Worm (Caenorhabditis elegans) whole organism, early embryonic: ENCODE results near the gene srw-17.

Source experiments
- B0310.2 ChIP-seq: sonication (generic microtip); optimal IDR thresholded peaks from 2 replicates; lab custom pipeline; 2016; ENCODE audit warnings: mild to moderate bottlenecking, missing genetic modification characterization, missing compliant biosample characterization
- F13C5.2 ChIP-seq: sonication (generic microtip); optimal IDR thresholded peaks from 2 replicates; lab custom pipeline; 2017; ENCODE audit warnings: mild to moderate bottlenecking, missing genetic modification characterization, inconsistent platforms, missing compliant biosample characterization
- aly-1 ChIP-seq: sonication (generic microtip); optimal IDR thresholded peaks from 2 replicates; lab custom pipeline; 2016; ENCODE audit warnings: missing genetic modification characterization, missing compliant biosample characterization
- ama-1 ChIP-seq: fragments of 150-350 bp; optimal IDR thresholded peaks from 2 replicates; lab custom pipeline; 2014
- ceh-13 ChIP-seq: fragments of 200-800 bp; sonication (Bioruptor generic); optimal IDR thresholded peaks from 2 replicates; lab custom pipeline; 2018; ENCODE audit warnings: mild to moderate bottlenecking, missing genetic modification characterization, missing compliant biosample characterization
- ceh-36 ChIP-seq: sonication (generic microtip); optimal IDR thresholded peaks from 2 replicates; lab custom pipeline; 2016; ENCODE audit warnings: missing genetic modification characterization, inconsistent platforms, missing compliant biosample characterization
- ets-7 ChIP-seq: sonication (generic microtip); optimal IDR thresholded peaks from 2 replicates; lab custom pipeline; 2016; ENCODE audit warnings: missing genotype, missing genetic modification characterization, missing compliant biosample characterization
- flt-1 ChIP-seq: fragments of 200-800 bp; sonication (Bioruptor generic); IDR thresholded peaks from 2 replicates; pipeline ENCODE4 v1.3.6; 2022; ENCODE audit warnings: missing genetic modification characterization, missing compliant biosample characterization
- hmbx-1 ChIP-seq: sonication (generic microtip); optimal IDR thresholded peaks from 2 replicates; lab custom pipeline; 2016; ENCODE audit warnings: mild to moderate bottlenecking, missing genetic modification characterization, missing compliant biosample characterization
- hmg-4 ChIP-seq: fragments of 200-800 bp; sonication (Bioruptor generic); optimal IDR thresholded peaks from 2 replicates; lab custom pipeline; 2018; ENCODE audit warnings: mild to moderate bottlenecking, missing genetic modification characterization, missing compliant biosample characterization
- hnd-1 ChIP-seq: sonication (generic microtip); optimal IDR thresholded peaks from 2 replicates; lab custom pipeline; 2016; ENCODE audit warnings: missing genetic modification characterization, missing compliant biosample characterization
- pes-1 ChIP-seq: fragments of 200-800 bp; sonication (Bioruptor generic); IDR thresholded peaks from 2 replicates; pipeline ENCODE4 v1.3.6; 2022; ENCODE audit warnings: missing genetic modification reagents, missing genetic modification characterization, missing compliant biosample characterization
- scrt-1 ChIP-seq: fragments of 200-800 bp; sonication (Bioruptor generic); IDR thresholded peaks from 2 replicates; pipeline ENCODE4 v1.3.6; 2022; ENCODE audit warnings: missing genetic modification characterization, missing compliant biosample characterization
- sea-1 ChIP-seq: fragments of 200-800 bp; sonication (Bioruptor generic); conservative IDR thresholded peaks from 2 replicates; pipeline ENCODE4 v1.3.6; 2022; ENCODE audit warnings: missing genetic modification characterization, missing compliant biosample characterization
- tbx-11 ChIP-seq: fragments of 200-800 bp; sonication (Bioruptor generic); IDR thresholded peaks from 2 replicates; pipeline ENCODE4 v1.3.6; 2022; ENCODE audit warnings: missing genetic modification characterization, missing compliant biosample characterization
- tbx-37 ChIP-seq: fragments of 200-800 bp; sonication (Bioruptor generic); conservative IDR thresholded peaks from 2 replicates; pipeline ENCODE4 v1.3.6; 2022; ENCODE audit warnings: missing genetic modification reagents, missing genetic modification characterization, missing compliant biosample characterization
- tra-4 ChIP-seq: sonication (generic microtip); optimal IDR thresholded peaks from 2 replicates; lab custom pipeline; 2017; ENCODE audit warnings: missing genetic modification characterization, missing compliant biosample characterization

srw-17 gene

DNA sequence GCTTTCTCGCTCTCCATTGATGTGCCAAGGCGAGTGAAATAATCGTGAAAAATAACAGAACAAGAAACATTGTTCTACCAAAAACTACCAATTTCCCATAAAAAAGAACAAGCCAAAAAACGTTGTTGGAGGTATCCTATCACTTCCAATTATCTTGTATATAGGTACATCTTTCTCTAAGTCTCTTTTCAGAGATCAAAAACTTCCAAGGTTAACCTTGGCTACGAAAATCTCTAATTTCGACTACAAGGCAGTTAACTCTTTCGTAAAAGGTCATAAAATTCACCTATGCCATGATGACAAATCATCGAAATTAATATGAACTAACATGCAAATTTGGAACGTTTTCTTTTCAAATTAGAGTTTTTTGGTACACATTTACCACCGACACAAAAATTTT lies 11.0 kb upstream of the srw-17 start, which contains the start of gene cyp-34A1:
cyp-34A1 (minus strand) TSS at position 101 of the 400 bp plus-strand sequence.
- TF ChIP-seq ets-7 (tag; lab: Kevin White, UChicago): no peak
- TF ChIP-seq F13C5.2 (tag; lab: Kevin White, UChicago): no peak
- no peak for TF ChIP-seq scrt-1 (GFP tag; lab: Robert Waterston, UW)
- no peak for TF ChIP-seq tbx-11
- TF ChIP-seq sea-1 (GFP tag; lab: Robert Waterston, UW): no peak
- no peak for TF ChIP-seq tbx-37 (GFP tag; lab: Robert Waterston, UW)
- TF ChIP-seq tra-4: no peak
- TF ChIP-seq ceh-13 (GFP tag; lab: Kevin White, UChicago): no peak
- no peak for TF ChIP-seq pes-1
- TF ChIP-seq flt-1: no peak

DNA sequence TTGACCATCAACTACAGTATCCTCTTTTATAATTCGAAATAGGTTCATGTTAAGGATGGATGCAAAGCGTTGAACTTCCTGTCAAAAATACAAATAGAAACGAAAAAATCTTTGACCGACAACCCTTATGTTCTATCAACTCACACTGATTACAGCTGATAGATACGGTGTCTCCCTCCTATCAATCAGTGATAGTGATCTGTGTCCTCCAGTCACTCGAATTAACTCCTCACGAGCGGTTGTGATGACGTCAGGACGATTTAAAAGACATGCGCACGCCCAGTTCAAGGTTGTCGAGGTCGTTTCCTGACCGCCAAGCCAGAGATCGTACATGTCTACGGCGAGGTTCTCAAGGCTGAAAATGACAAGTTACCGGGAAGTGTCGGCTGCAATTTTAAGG lies 9.2 kb upstream of the srw-17 start:
- TF ChIP-seq tra-4: no peak

DNA sequence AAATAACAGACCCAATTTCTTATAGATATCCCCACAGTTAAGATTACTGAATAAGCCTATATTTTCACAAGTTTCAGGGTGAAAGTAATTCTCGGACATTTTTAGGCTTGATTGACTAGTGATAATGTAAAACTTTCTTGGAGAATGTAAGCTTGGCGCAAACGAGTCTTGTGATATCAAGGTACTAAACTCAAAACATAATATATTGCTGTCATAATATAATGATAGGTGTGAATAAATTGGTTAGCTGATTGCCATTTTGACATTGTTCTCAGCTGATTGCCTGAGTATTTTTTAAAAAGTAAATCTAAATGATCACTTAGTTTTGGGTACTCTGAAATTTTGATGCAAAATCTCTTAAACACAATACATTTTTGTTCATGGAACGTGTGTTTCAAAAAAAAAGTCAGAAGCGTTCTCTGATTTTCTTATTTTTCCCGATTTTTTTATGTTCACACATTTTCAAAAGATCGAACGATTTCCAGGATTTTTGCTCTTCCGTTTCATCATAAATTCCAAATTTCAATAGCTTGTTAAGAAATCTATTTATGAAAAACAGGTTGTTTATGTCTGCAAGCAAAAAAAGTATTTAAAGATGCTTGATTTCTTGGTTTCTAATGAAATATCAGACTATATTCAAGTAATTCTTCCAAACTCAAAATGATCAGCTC lies 4.6 kb upstream of the srw-17 start, which contains the start of the genes srw-19 and srx-51:
srw-19 (minus strand) TSS at position 101 of the 671 bp plus-strand sequence.
srx-51 (plus strand) TSS at position 621 of the 671 bp plus-strand sequence.
- TF ChIP-seq hnd-1 (no peak), tra-4 (no peak)

DNA sequence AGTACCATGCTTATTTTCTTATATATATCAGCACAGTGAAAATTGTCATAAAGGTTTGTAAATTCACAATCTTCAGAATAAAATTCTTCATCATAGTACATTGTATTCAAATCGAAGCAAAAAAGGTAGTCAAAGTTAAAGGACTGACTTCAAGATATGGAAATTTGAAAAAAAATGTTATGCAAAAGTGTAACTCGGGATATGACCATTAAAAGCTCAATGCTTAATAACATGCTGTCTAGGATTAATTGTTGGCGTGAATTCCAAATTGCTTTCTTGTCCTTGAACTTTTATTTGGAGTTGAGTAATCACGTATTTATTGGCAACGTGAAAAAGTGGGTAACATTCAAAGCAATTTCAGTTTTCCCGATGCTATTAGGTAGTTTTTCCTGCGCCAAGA lies 2.1 kb downstream of the srw-17 start, which contains the start of gene srw-16:
srw-16 (minus strand) TSS at position 101 of the 400 bp plus-strand sequence.
- TF ChIP-seq hmg-4 (GFP tag; lab: Kevin White, UChicago) (no peak), ceh-36 (no peak), scrt-1 (GFP tag; lab: Robert Waterston, UW) (no peak), hnd-1 (no peak), aly-1 (tag; lab: Kevin White, UChicago) (no peak), tbx-11 (no peak), sea-1 (GFP tag; lab: Robert Waterston, UW) (no peak), F13C5.2 (tag; lab: Kevin White, UChicago) (no peak), flt-1 (no peak), pes-1 (no peak), ceh-13 (GFP tag; lab: Kevin White, UChicago) (no peak), ets-7 (tag; lab: Kevin White, UChicago) (no peak)

DNA sequence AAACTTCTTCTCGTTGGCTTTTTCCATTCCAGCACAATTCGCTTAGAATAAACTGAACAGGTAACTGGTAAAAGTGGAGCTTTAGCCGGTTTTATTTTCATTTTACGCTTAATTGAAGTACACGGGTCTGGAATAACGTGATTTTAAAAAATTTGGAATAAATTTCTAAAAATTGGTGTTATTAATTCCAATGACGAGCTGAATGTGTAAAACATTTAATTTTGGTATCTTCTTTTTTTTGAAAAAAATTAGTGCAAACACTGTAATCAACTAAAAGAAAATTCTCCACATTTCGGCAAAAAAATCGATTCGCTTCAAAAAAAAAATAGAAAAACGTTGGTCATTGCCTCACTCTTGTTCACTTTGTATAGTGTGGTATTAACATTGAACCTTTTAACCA lies 4.6 kb downstream of the srw-17 start, which contains the start of gene T10H4.4:
T10H4.4 (minus strand) TSS at position 101 of the 400 bp plus-strand sequence.
- TF ChIP-seq ets-7 (tag; lab: Kevin White, UChicago) (no peak), tbx-11 (no peak), flt-1 (no peak), F13C5.2 (tag; lab: Kevin White, UChicago) (no peak), tbx-37 (GFP tag; lab: Robert Waterston, UW) (no peak), hnd-1 (no peak), hmbx-1 (no peak), ceh-13 (GFP tag; lab: Kevin White, UChicago) (no peak), ama-1 (lab: Kevin White, UChicago) (no peak), aly-1 (tag; lab: Kevin White, UChicago) (no peak)

DNA sequence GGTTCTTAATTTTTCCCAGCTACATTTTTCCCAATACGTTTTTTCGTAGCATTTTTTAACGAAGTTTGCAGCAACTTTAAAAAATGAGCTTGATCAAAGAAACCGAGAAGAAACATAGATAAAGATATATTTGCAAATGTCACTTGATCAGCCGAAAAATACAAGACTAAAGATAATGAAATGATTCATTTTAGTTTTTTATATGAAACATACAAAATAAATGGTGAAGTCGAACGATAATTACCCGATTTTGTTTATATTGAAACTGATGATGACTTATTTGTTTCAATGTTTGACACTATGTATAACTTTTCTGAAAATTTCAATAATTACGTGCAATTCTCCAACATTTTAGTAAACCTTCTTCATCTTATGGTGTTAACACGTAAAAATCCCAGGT lies 8.5 kb downstream of the srw-17 start, which contains the start of gene srw-22:
srw-22 (plus strand) TSS at position 301 of the 400 bp plus-strand sequence.
- TF ChIP-seq B0310.2 (no peak), pes-1 (no peak), tra-4 (no peak), tbx-37 (GFP tag; lab: Robert Waterston, UW) (no peak), ama-1 (lab: Kevin White, UChicago) (no peak), flt-1 (no peak), ceh-13 (GFP tag; lab: Kevin White, UChicago) (no peak), hmbx-1 (no peak), sea-1 (GFP tag; lab: Robert Waterston, UW) (no peak), hnd-1 (no peak), scrt-1 (GFP tag; lab: Robert Waterston, UW) (no peak), ceh-36 (no peak), aly-1 (tag; lab: Kevin White, UChicago) (no peak), tbx-11 (no peak), ets-7 (tag; lab: Kevin White, UChicago) (no peak), F13C5.2 (tag; lab: Kevin White, UChicago) (no peak), hmg-4 (GFP tag; lab: Kevin White, UChicago) (no peak)

DNA sequence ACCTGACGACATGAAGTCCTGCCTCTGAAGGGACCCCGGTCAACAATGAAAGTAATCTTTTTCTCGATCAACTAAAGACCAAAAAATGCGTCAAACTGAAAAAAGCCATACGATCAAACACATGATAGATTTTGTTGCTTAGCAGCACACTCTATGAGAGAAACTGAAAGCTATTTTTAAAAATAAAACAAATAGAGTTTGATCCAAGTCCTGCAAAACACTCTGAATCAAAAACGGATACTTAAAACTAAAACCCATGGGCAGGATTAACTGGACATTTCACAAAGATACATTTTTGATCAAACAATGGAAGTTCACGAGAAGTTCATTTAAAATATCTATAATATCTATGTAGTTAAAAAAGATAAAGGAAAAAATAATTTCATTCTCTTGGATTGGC lies 9.4 kb downstream of the srw-17 start, which contains the start of gene T10H4.13:
T10H4.13 (minus strand) TSS at position 101 of the 400 bp plus-strand sequence.
- TF ChIP-seq tra-4 (no peak), ceh-13 (GFP tag; lab: Kevin White, UChicago) (no peak), hmg-4 (GFP tag; lab: Kevin White, UChicago) (no peak), aly-1 (tag; lab: Kevin White, UChicago) (no peak), ama-1 (lab: Kevin White, UChicago) (no peak), tbx-11 (no peak), ets-7 (tag; lab: Kevin White, UChicago) (no peak), hmbx-1 (no peak), scrt-1 (GFP tag; lab: Robert Waterston, UW) (no peak), pes-1 (no peak), hnd-1 (no peak), sea-1 (GFP tag; lab: Robert Waterston, UW) (no peak), ceh-36 (no peak), F13C5.2 (tag; lab: Kevin White, UChicago) (no peak), B0310.2 (no peak), flt-1 (no peak), tbx-37 (GFP tag; lab: Robert Waterston, UW) (no peak)

DNA sequence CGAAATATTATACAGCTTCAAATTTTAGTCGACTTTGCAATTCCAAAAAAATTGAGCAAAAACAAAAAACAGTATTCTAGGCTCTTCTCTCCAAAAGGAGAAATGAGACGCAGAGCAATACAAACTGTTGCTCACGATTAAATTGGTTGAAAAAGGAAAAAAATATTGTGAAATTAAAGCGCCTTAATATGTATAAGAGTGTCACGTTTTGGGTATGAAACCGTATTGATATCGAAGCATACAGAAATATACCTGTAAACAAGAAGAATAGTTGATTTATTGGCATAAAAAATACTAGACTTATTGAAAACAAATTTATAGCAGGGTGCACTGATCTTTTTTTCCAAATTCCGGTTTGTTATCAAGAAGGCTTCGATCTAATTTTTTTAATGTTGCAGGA lies 11.0 kb downstream of the srw-17 start, which contains the start of gene M01B2.13:
M01B2.13 (minus strand) TSS at position 101 of the 400 bp plus-strand sequence.
- TF ChIP-seq hmbx-1 (no peak), hnd-1 (no peak), ceh-13 (GFP tag; lab: Kevin White, UChicago) (no peak)
